Fruit fly (Drosophila melanogaster) whole organism, pupa: ENCODE data around the gene Sbp2.
A peak's percentile ranks its signal among the peaks of the same experiment; 100 is the strongest.

Experiments used
- CG10348 ChIP-seq: fragments of 200-800 bp; sonication (Bioruptor generic); IDR thresholded peaks from 2 replicates; pipeline ENCODE4 v1.3.6; 2022; ENCODE audit warnings: missing biosample characterization, missing genetic modification characterization
- CG12605 ChIP-seq: fragments of 200-800 bp; sonication (Bioruptor generic); IDR thresholded peaks from 2 replicates; pipeline ENCODE4 v1.3.6; 2022; ENCODE audit warnings: missing biosample characterization, missing genetic modification characterization
- CG9948 ChIP-seq: fragments of 200-800 bp; sonication (Bioruptor generic); optimal IDR thresholded peaks from 2 replicates; lab custom pipeline; 2018; ENCODE audit warnings: missing biosample characterization, mild to moderate bottlenecking, missing genetic modification characterization, moderate library complexity
- D1 ChIP-seq: fragments of 200-800 bp; sonication (Bioruptor generic); optimal IDR thresholded peaks from 2 replicates; lab custom pipeline; 2018; ENCODE audit warnings: missing biosample characterization, mild to moderate bottlenecking, missing genetic modification characterization, moderate library complexity
- EcR ChIP-seq: fragments of 200-800 bp; sonication (Bioruptor generic); optimal IDR thresholded peaks from 3 replicates; lab custom pipeline; 2019; ENCODE audit warnings: missing biosample characterization, missing genetic modification characterization, mild to moderate bottlenecking, moderate library complexity, missing genetic modification reagents
- Ets98B ChIP-seq: fragments of 200-800 bp; sonication (Bioruptor generic); IDR thresholded peaks from 2 replicates; pipeline ENCODE4 v1.3.6; 2022; ENCODE audit warnings: missing biosample characterization, missing genetic modification characterization
- Pif1B ChIP-seq: fragments of 200-800 bp; sonication (Bioruptor generic); optimal IDR thresholded peaks from 3 replicates; lab custom pipeline; 2016; ENCODE audit warnings: missing biosample characterization, missing genetic modification characterization
- gl ChIP-seq: fragments of 200-800 bp; sonication (Bioruptor generic); optimal IDR thresholded peaks from 2 replicates; lab custom pipeline; 2018; ENCODE audit warnings: missing biosample characterization, mild to moderate bottlenecking, missing genetic modification characterization

dm6 chr3L:8308891-8309352, 5.0 kb downstream of the Sbp2 start, which contains the start of gene BI-1:
- TF ChIP-seq gl (tag; lab: Kevin White, UChicago), result no peak
- TF ChIP-seq CG12605 (GFP tag; lab: Robert Waterston, UW), result no peak
- TF ChIP-seq Pif1B (GFP tag; lab: Kevin White, UChicago), result no peak
- no peak for TF ChIP-seq D1 (tag; lab: Kevin White, UChicago)
- TF ChIP-seq CG9948, result peak; percentile 43
- no peak for TF ChIP-seq CG10348 (GFP tag; lab: Robert Waterston, UW)
- TF ChIP-seq EcR, result no peak
- no peak for TF ChIP-seq Ets98B (GFP tag; lab: Robert Waterston, UW)
